Worm (Caenorhabditis elegans) whole organism, late embryonic: ENCODE measurements around the gene dct-7.

ENCODE experiments used
- C38D4.7 ChIP-seq: fragments of 200-800 bp; sonication (Bioruptor generic); optimal IDR thresholded peaks from 2 replicates; lab custom pipeline; 2018; ENCODE audit warnings: mild to moderate bottlenecking, missing genetic modification characterization, moderate library complexity, missing compliant biosample characterization
- F13H6.1 ChIP-seq: sonication (generic microtip); optimal IDR thresholded peaks from 2 replicates; lab custom pipeline; 2016; ENCODE audit warnings: missing genetic modification characterization, missing compliant biosample characterization
- T23F11.4 ChIP-seq: fragments of 200-800 bp; sonication (Bioruptor generic); optimal IDR thresholded peaks from 2 replicates; lab custom pipeline; 2018; ENCODE audit warnings: mild to moderate bottlenecking, missing genetic modification characterization, missing compliant biosample characterization
- Y22D7AL.16 ChIP-seq: sonication (generic microtip); optimal IDR thresholded peaks from 2 replicates; lab custom pipeline; 2016; ENCODE audit warnings: missing genetic modification characterization, missing compliant biosample characterization
- ahr-1 ChIP-seq: sonication (generic microtip); optimal IDR thresholded peaks from 2 replicates; lab custom pipeline; 2016; ENCODE audit warnings: missing genetic modification characterization, missing compliant biosample characterization
- ama-1 ChIP-seq: fragments of 150-350 bp; optimal IDR thresholded peaks from 2 replicates; lab custom pipeline; 2014
- ceh-14 ChIP-seq: sonication (generic microtip); optimal IDR thresholded peaks from 2 replicates; lab custom pipeline; 2016; ENCODE audit warnings: missing genotype, missing genetic modification characterization, missing compliant biosample characterization
- ceh-34 ChIP-seq: sonication (generic microtip); optimal IDR thresholded peaks from 2 replicates; lab custom pipeline; 2016; ENCODE audit warnings: mild to moderate bottlenecking, missing genetic modification characterization, missing compliant biosample characterization
- ceh-45 ChIP-seq: fragments of 200-800 bp; sonication (Bioruptor generic); IDR thresholded peaks from 2 replicates; pipeline ENCODE4 v1.3.6; 2022; ENCODE audit warnings: missing genetic modification reagents, missing genetic modification characterization, missing compliant biosample characterization
- ceh-48 ChIP-seq: sonication (generic microtip); optimal IDR thresholded peaks from 2 replicates; lab custom pipeline; 2016; ENCODE audit warnings: missing genetic modification characterization, inconsistent platforms, missing compliant biosample characterization
- ceh-6 ChIP-seq: fragments of 200-800 bp; sonication (Bioruptor generic); optimal IDR thresholded peaks from 2 replicates; lab custom pipeline; 2018; ENCODE audit warnings: mild to moderate bottlenecking, missing genetic modification characterization, missing compliant biosample characterization
- ceh-9 ChIP-seq: sonication (generic microtip); optimal IDR thresholded peaks from 2 replicates; lab custom pipeline; 2016; ENCODE audit warnings: mild to moderate bottlenecking, missing genetic modification characterization, inconsistent platforms, missing compliant biosample characterization
- dmd-4 ChIP-seq: sonication (generic microtip); optimal IDR thresholded peaks from 2 replicates; lab custom pipeline; 2016; ENCODE audit warnings: borderline replicate concordance, missing genetic modification characterization, missing compliant biosample characterization
- dve-1 ChIP-seq: sonication (generic microtip); optimal IDR thresholded peaks from 2 replicates; lab custom pipeline; 2017; ENCODE audit warnings: antibody characterized with exemption, mild to moderate bottlenecking, missing genetic modification characterization, missing compliant biosample characterization
- elt-2 ChIP-seq: sonication (generic microtip); optimal IDR thresholded peaks from 2 replicates; lab custom pipeline; 2016; ENCODE audit warnings: missing genetic modification reagents, missing genetic modification characterization, missing compliant biosample characterization
- elt-4 ChIP-seq: sonication (generic microtip); optimal IDR thresholded peaks from 2 replicates; lab custom pipeline; 2016; ENCODE audit warnings: missing genetic modification characterization, missing compliant biosample characterization
- ets-4 ChIP-seq: sonication (generic microtip); optimal IDR thresholded peaks from 2 replicates; lab custom pipeline; 2016; ENCODE audit warnings: missing genetic modification characterization, missing compliant biosample characterization
- eyg-1 ChIP-seq: sonication (generic microtip); optimal IDR thresholded peaks from 2 replicates; lab custom pipeline; 2016; ENCODE audit warnings: missing genotype, missing genetic modification characterization, missing compliant biosample characterization
- fkh-10 ChIP-seq: fragments of 150-350 bp; optimal IDR thresholded peaks from 2 replicates; lab custom pipeline; 2014; ENCODE audit warnings: missing biosample characterization, missing genetic modification reagents, missing genetic modification characterization
- fkh-6 ChIP-seq: sonication (generic microtip); optimal IDR thresholded peaks from 2 replicates; lab custom pipeline; 2016; ENCODE audit warnings: missing genetic modification characterization, missing compliant biosample characterization
- hlh-13 ChIP-seq: fragments of 200-800 bp; sonication (Bioruptor generic); optimal IDR thresholded peaks from 2 replicates; lab custom pipeline; 2018; ENCODE audit warnings: mild to moderate bottlenecking, missing genetic modification characterization, missing compliant biosample characterization
- hlh-15 ChIP-seq: sonication (generic microtip); optimal IDR thresholded peaks from 2 replicates; lab custom pipeline; 2016; ENCODE audit warnings: missing genetic modification characterization, missing compliant biosample characterization
- hlh-6 ChIP-seq: sonication (generic microtip); optimal IDR thresholded peaks from 2 replicates; lab custom pipeline; 2016; ENCODE audit warnings: missing genotype, missing genetic modification characterization, missing compliant biosample characterization
- lim-6 ChIP-seq: sonication (generic microtip); optimal IDR thresholded peaks from 2 replicates; lab custom pipeline; 2016; ENCODE audit warnings: missing genetic modification characterization, missing compliant biosample characterization
- lin-11 ChIP-seq: fragments of 200-800 bp; sonication (Bioruptor generic); optimal IDR thresholded peaks from 2 replicates; lab custom pipeline; 2018; ENCODE audit warnings: mild to moderate bottlenecking, missing genetic modification characterization, missing compliant biosample characterization
- madf-2 ChIP-seq: sonication (generic microtip); optimal IDR thresholded peaks from 2 replicates; lab custom pipeline; 2017; ENCODE audit warnings: missing genetic modification characterization, missing compliant biosample characterization
- mec-3 ChIP-seq: sonication (generic microtip); optimal IDR thresholded peaks from 2 replicates; lab custom pipeline; 2016; ENCODE audit warnings: borderline replicate concordance, missing genetic modification characterization, missing compliant biosample characterization
- nhr-11 ChIP-seq: fragments of 150-350 bp; optimal IDR thresholded peaks from 2 replicates; lab custom pipeline; 2014; ENCODE audit warnings: missing biosample characterization, missing genetic modification characterization
- nhr-232 ChIP-seq: sonication (generic microtip); optimal IDR thresholded peaks from 2 replicates; lab custom pipeline; 2016; ENCODE audit warnings: missing genetic modification characterization, missing compliant biosample characterization
- odd-2 ChIP-seq: sonication (generic microtip); optimal IDR thresholded peaks from 2 replicates; lab custom pipeline; 2017; ENCODE audit warnings: antibody characterized with exemption, mild to moderate bottlenecking, missing genetic modification characterization, missing compliant biosample characterization
- pag-3 ChIP-seq: sonication (generic microtip); optimal IDR thresholded peaks from 2 replicates; lab custom pipeline; 2016; ENCODE audit warnings: missing compliant biosample characterization, missing genetic modification characterization, borderline replicate concordance
- pax-1 ChIP-seq: fragments of 150-350 bp; optimal IDR thresholded peaks from 2 replicates; lab custom pipeline; 2014; ENCODE audit warnings: missing biosample characterization, missing genetic modification characterization
- pha-2 ChIP-seq: sonication (generic microtip); optimal IDR thresholded peaks from 2 replicates; lab custom pipeline; 2017; ENCODE audit warnings: mild to moderate bottlenecking, missing genetic modification characterization, missing compliant biosample characterization
- pha-4 ChIP-seq: fragments of 150-350 bp; optimal IDR thresholded peaks from 2 replicates; lab custom pipeline; 2018; ENCODE audit warnings: missing biosample characterization, missing genetic modification reagents, missing genetic modification characterization
- rnt-1 ChIP-seq: sonication (generic microtip); optimal IDR thresholded peaks from 2 replicates; lab custom pipeline; 2016; ENCODE audit warnings: missing genetic modification characterization, missing compliant biosample characterization
- sdc-2 ChIP-seq: sonication (generic microtip); optimal IDR thresholded peaks from 2 replicates; lab custom pipeline; 2016; ENCODE audit warnings: missing genotype, missing genetic modification characterization, missing compliant biosample characterization
- sox-2 ChIP-seq: fragments of 200-800 bp; sonication (Bioruptor generic); IDR thresholded peaks from 2 replicates; pipeline ENCODE4 v1.3.6; 2022; ENCODE audit warnings: missing genetic modification reagents, missing genetic modification characterization, missing compliant biosample characterization
- tbx-2 ChIP-seq: sonication (generic microtip); optimal IDR thresholded peaks from 2 replicates; lab custom pipeline; 2016; ENCODE audit warnings: missing genetic modification characterization, missing compliant biosample characterization
- tbx-7 ChIP-seq: sonication (generic microtip); optimal IDR thresholded peaks from 2 replicates; lab custom pipeline; 2016; ENCODE audit warnings: missing genotype, missing genetic modification characterization, missing compliant biosample characterization
- ttx-3 ChIP-seq: sonication (generic microtip); optimal IDR thresholded peaks from 2 replicates; lab custom pipeline; 2016; ENCODE audit warnings: missing genetic modification reagents, missing genetic modification characterization, missing compliant biosample characterization
- zip-5 ChIP-seq: sonication (generic microtip); optimal IDR thresholded peaks from 2 replicates; lab custom pipeline; 2016; ENCODE audit warnings: missing genetic modification characterization, missing compliant biosample characterization

dct-7 gene

DNA sequence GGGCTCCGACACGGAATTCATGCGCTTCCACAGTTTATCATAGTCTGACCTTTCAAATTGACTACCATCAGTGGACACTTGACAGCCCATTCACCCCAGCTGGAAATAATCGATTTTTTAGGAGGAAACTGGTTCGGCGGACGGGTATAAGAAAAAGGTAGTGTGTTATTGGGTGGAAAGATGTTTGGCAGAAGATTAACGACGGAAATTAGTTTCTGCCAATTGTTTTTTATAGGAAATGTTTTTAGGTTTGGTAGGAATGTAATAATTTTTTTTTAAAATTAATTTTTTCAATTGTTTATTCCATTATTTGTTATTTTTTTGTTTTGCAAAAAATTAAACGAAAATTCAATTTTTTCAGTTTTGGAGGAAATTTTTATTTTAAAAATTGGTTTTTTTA lies 8.6 kb upstream of the dct-7 start, which contains the start of gene F15E6.9:
TSS of gene F15E6.9 (minus strand) at position 101 of the 400 bp plus-strand sequence.
- no peak for TF ChIP-seq ceh-9 (tag; lab: Kevin White, UChicago)
- no peak for TF ChIP-seq ets-4 (tag; lab: Kevin White, UChicago)
- TF ChIP-seq hlh-15 (tag; lab: Kevin White, UChicago): no peak
- no peak for TF ChIP-seq ceh-45 (GFP tag; lab: Robert Waterston, UW)
- no peak for TF ChIP-seq rnt-1 (tag; lab: Kevin White, UChicago)
- TF ChIP-seq sdc-2 (tag; lab: Kevin White, UChicago): no peak
- no peak for TF ChIP-seq fkh-6
- no peak for TF ChIP-seq ceh-14 (tag; lab: Kevin White, UChicago)
- no peak for TF ChIP-seq nhr-11 (tag; lab: Kevin White, UChicago)
- TF ChIP-seq eyg-1 (tag; lab: Kevin White, UChicago): no peak
- no peak for TF ChIP-seq sox-2 (GFP tag; lab: Robert Waterston, UW)
- TF ChIP-seq zip-5 (tag; lab: Kevin White, UChicago): no peak
- no peak for TF ChIP-seq pha-2 (tag; lab: Kevin White, UChicago)
- TF ChIP-seq lim-6 (tag; lab: Kevin White, UChicago): no peak
- no peak for TF ChIP-seq fkh-10 (GFP tag; lab: Kevin White, UChicago)

DNA sequence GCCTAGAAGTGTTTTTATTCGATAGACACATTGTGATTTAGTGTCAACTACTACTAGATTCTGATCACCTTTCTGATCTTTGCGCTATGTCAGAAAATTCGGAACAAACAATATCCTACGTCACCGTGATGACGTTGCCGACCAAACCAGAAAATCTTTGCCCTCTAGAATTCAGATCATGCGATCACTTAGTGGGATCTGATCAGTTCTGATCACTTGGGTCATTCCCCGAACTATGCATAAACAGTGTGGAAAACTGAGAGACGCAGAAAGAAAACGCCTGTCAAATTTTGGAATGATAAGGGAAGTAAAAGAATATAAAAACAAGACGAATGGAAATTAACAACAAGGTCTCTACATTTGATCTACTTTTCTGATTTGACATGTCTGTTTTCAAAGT lies 4.2 kb upstream of the dct-7 start, which contains the start of gene F15E6.3:
TSS of gene F15E6.3 (plus strand) at position 344 of the 400 bp plus-strand sequence.
- TF ChIP-seq ceh-48 (tag; lab: Kevin White, UChicago) (no peak), tbx-7 (tag; lab: Kevin White, UChicago) (no peak), ceh-6 (no peak), ceh-45 (GFP tag; lab: Robert Waterston, UW) (no peak), elt-2 (no peak), pax-1 (tag; lab: Kevin White, UChicago) (no peak), T23F11.4 (GFP tag; lab: Kevin White, UChicago) (no peak), zip-5 (tag; lab: Kevin White, UChicago) (no peak), dmd-4 (tag; lab: Kevin White, UChicago) (no peak), F13H6.1 (tag; lab: Kevin White, UChicago) (no peak), ceh-9 (tag; lab: Kevin White, UChicago) (no peak), nhr-232 (tag; lab: Kevin White, UChicago) (no peak), pha-4 (tag; lab: Kevin White, UChicago) (no peak), lin-11 (tag; lab: Kevin White, UChicago) (no peak)

DNA sequence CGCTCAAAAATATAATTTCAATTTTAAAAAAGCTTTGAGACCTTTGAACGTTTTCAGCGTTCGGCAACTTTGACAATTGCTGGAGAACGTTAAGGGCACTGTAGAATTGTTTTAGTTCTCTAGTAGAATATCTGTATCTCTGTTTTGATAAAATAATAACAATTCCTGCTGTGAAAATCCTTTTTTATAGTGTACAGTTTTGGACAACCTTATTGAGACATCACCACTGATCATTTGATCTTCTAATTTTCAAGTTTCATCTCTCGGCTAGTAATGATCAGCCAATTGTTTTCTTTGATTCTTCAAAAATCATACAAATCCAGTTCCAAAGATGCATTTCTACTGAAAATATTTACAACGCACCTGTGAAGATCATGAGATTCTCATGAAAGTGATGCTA lies 2.2 kb upstream of the dct-7 start, which contains the start of gene F15E6.10:
TSS of gene F15E6.10 (plus strand) at position 301 of the 400 bp plus-strand sequence.
- TF ChIP-seq C38D4.7 (GFP tag; lab: Kevin White, UChicago) (no peak), hlh-13 (GFP tag; lab: Kevin White, UChicago) (no peak), ceh-6 (no peak), dve-1 (tag; lab: Kevin White, UChicago) (no peak), ceh-14 (tag; lab: Kevin White, UChicago) (no peak), ahr-1 (tag; lab: Kevin White, UChicago) (no peak), pag-3 (tag; lab: Kevin White, UChicago) (no peak), T23F11.4 (GFP tag; lab: Kevin White, UChicago) (no peak), Y22D7AL.16 (tag; lab: Kevin White, UChicago) (no peak), ceh-9 (tag; lab: Kevin White, UChicago) (no peak), madf-2 (tag; lab: Kevin White, UChicago) (no peak), tbx-7 (tag; lab: Kevin White, UChicago) (no peak)

DNA sequence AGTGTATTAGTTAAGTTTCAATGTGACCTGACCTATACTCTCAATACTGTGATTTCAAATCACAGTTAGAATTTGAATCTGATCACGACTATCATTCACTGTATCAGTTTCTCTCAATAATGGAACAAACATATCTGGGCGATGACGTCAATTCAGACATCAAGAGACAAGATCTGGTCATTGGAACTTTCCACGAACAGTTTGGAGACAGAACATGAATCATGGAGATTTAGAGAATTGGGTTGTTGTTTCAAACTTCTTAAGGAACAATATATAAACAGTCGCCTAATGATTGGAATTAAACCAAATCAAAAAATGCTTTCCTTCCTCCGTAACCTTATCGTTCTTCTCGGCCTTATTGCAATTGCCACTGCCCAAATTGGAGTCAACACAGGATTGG lies 802 bp upstream of the dct-7 start, which contains the start of gene F15E6.4:
TSS of gene F15E6.4 (plus strand) at position 301 of the 400 bp plus-strand sequence.
- TF ChIP-seq elt-4 (tag; lab: Kevin White, UChicago): no peak
- no peak for TF ChIP-seq hlh-6 (tag; lab: Kevin White, UChicago)
- TF ChIP-seq ama-1: no peak
- no peak for TF ChIP-seq mec-3 (tag; lab: Kevin White, UChicago)
- no peak for TF ChIP-seq odd-2 (tag; lab: Kevin White, UChicago)
- TF ChIP-seq tbx-2 (tag; lab: Kevin White, UChicago): no peak
- TF ChIP-seq ceh-34 (tag; lab: Kevin White, UChicago): no peak
- TF ChIP-seq ttx-3 (tag; lab: Kevin White, UChicago): no peak
